Worm (Caenorhabditis elegans): Measurements from ENCODE around the gene acl-13.

Gene acl-13

DNA sequence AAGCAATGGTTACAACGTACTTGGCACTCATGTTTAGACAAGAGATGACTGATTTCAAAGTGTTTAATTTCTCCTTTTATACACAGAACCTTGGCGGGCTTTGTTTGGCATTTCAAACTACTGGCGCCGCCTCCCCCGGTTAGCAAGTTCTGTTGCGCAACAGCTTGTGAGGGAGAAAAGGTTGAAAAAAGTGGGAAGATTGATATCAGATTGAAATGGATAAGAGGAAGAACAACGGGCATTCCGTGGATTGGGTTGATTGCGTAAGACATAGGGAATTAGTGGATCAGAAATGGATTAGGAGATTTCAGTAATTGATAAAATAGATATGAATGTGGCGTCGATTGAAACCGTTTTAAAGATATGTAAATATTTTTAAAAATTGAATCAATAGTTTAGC is 18.2 kb downstream of the acl-13 start, which contains the start of gene col-130:
Gene col-130, minus strand, starts transcription at position 50 of the 400 bp plus-strand sequence.
- TF ChIP-seq pes-1 (GFP tag; IDR thresholded peaks at IDR 0.05) (no peak), F13C5.2 (tag; optimal IDR thresholded peaks at IDR 0.05) (no peak), tra-4 (tag; optimal IDR thresholded peaks at IDR 0.05) (no peak), tbx-37 (GFP tag; conservative IDR thresholded peaks at IDR 0.05) (no peak), hmg-4 (GFP tag; optimal IDR thresholded peaks at IDR 0.05) (no peak)

DNA sequence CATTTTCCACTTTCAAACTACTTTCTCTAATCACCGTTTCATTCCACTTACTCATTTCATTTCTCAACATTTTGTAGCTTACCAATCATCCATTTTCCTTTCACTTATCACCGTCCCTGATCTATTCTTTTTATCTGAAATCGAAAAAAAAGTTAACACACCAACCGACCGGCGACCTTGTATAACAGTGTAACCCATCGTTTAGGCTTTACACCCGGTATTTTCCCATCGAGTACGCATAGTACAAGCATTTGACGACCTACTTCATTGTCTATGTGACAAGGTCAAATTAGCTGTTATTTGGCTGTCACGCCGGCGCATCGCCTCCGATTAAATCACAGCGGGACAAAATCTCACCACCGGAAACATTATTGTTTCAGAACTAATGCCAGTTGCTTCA is 19.2 kb downstream of the acl-13 start:
- TF ChIP-seq hnd-1 (tag; optimal IDR thresholded peaks at IDR 0.05) (no peak), pes-1 (GFP tag; IDR thresholded peaks at IDR 0.05) (no peak), tra-4 (tag; optimal IDR thresholded peaks at IDR 0.05) (no peak), scrt-1 (GFP tag; IDR thresholded peaks at IDR 0.05) (no peak), aly-1 (tag; optimal IDR thresholded peaks at IDR 0.05) (no peak), F13C5.2 (tag; optimal IDR thresholded peaks at IDR 0.05) (no peak), B0310.2 (tag; optimal IDR thresholded peaks at IDR 0.05) (no peak), flt-1 (GFP tag; IDR thresholded peaks at IDR 0.05) (no peak), ceh-13 (GFP tag; optimal IDR thresholded peaks at IDR 0.05) (no peak), hmbx-1 (tag; optimal IDR thresholded peaks at IDR 0.05) (no peak), sea-1 (GFP tag; conservative IDR thresholded peaks at IDR 0.05) (no peak), ets-7 (tag; optimal IDR thresholded peaks at IDR 0.05) (no peak), ama-1 (optimal IDR thresholded peaks at IDR 0.05) (no peak), hmg-4 (GFP tag; optimal IDR thresholded peaks at IDR 0.05) (no peak), tbx-11 (GFP tag; IDR thresholded peaks at IDR 0.05) (no peak), ceh-36 (tag; optimal IDR thresholded peaks at IDR 0.05) (no peak), tbx-37 (GFP tag; conservative IDR thresholded peaks at IDR 0.05) (no peak)

DNA sequence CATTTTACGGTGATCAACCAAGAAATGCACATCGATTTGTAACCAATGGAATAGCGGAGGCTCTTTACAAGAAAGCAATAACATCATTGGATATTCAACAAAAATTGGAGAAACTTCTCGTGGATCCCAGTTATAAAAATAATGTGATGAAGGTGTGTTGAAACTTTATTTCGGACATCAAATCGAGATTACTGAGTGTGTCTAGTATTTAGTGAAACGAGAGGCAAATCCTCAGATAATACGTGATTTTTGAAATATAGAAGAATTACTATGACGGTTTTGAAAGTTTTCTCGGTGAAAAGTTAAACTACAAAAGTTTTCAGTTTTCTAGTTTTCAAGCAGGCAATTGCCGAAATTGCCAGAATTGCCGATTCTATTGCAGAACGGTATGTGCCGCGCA is 21.5 kb downstream of the acl-13 start:
- TF ChIP-seq ceh-13 (GFP tag; optimal IDR thresholded peaks at IDR 0.05) (no peak), tra-4 (tag; optimal IDR thresholded peaks at IDR 0.05) (no peak), hmbx-1 (tag; optimal IDR thresholded peaks at IDR 0.05) (no peak), pes-1 (GFP tag; IDR thresholded peaks at IDR 0.05) (no peak), ets-7 (tag; optimal IDR thresholded peaks at IDR 0.05) (no peak), tbx-37 (GFP tag; conservative IDR thresholded peaks at IDR 0.05) (no peak), hmg-4 (GFP tag; optimal IDR thresholded peaks at IDR 0.05) (no peak), scrt-1 (GFP tag; IDR thresholded peaks at IDR 0.05) (no peak), sea-1 (GFP tag; conservative IDR thresholded peaks at IDR 0.05) (no peak), ama-1 (optimal IDR thresholded peaks at IDR 0.05) (no peak), ceh-36 (tag; optimal IDR thresholded peaks at IDR 0.05) (no peak), F13C5.2 (tag; optimal IDR thresholded peaks at IDR 0.05) (no peak), aly-1 (tag; optimal IDR thresholded peaks at IDR 0.05) (no peak), tbx-11 (GFP tag; IDR thresholded peaks at IDR 0.05) (no peak), B0310.2 (tag; optimal IDR thresholded peaks at IDR 0.05) (no peak), hnd-1 (tag; optimal IDR thresholded peaks at IDR 0.05) (no peak), flt-1 (GFP tag; IDR thresholded peaks at IDR 0.05) (no peak)

DNA sequence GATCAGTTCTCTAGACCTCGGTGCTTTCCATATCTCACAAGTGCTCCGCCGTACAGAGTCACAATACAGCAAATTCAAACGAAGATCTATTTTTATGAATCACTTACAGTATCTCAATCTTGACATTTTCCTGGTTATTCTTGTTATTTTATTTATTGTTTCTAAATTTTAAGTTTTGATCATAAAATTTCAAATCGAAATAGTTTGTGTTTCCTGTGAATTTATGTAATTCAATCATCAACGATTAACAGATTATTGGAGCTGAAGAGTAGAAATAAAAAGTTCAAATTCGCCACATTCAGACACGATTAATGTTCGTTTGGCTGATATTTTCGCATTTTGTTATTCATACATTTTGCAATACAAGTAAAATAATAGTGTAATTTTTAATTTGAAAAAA is 22.1 kb downstream of the acl-13 start, which contains the start of gene clec-184:
Gene clec-184, plus strand, starts transcription at position 301 of the 400 bp plus-strand sequence.
- TF ChIP-seq pes-1 (GFP tag; IDR thresholded peaks at IDR 0.05) (no peak), F13C5.2 (tag; optimal IDR thresholded peaks at IDR 0.05) (no peak), tra-4 (tag; optimal IDR thresholded peaks at IDR 0.05) (no peak), scrt-1 (GFP tag; IDR thresholded peaks at IDR 0.05) (no peak), hmbx-1 (tag; optimal IDR thresholded peaks at IDR 0.05) (no peak), tbx-37 (GFP tag; conservative IDR thresholded peaks at IDR 0.05) (no peak), ceh-13 (GFP tag; optimal IDR thresholded peaks at IDR 0.05) (no peak), hmg-4 (GFP tag; optimal IDR thresholded peaks at IDR 0.05) (no peak), hnd-1 (tag; optimal IDR thresholded peaks at IDR 0.05) (no peak), ets-7 (tag; optimal IDR thresholded peaks at IDR 0.05) (no peak), aly-1 (tag; optimal IDR thresholded peaks at IDR 0.05) (no peak), B0310.2 (tag; optimal IDR thresholded peaks at IDR 0.05) (no peak), flt-1 (GFP tag; IDR thresholded peaks at IDR 0.05) (no peak)

DNA sequence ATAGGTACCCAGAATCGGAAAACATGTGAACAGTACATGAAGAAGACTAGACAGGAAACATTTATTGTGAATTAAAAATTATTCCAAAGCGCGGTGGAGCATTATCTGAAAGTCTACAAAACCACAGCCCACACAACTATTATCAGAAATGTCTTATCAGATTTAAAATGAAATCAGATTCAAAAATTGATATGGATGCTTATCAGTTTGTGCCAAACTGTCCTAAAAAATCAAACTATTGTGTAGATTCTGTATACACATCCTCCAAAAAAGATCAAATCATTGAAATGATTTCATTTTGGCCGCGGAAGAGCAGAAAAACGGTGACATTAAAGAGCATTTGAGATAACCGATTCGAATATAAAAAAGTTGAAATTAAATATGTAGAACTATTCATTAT is 25.2 kb downstream of the acl-13 start, which contains the start of gene irg-4:
Gene irg-4, plus strand, starts transcription at position 392 of the 400 bp plus-strand sequence.
- no peak for TF ChIP-seq B0310.2 (tag; optimal IDR thresholded peaks at IDR 0.05)
- no peak for TF ChIP-seq tbx-37 (GFP tag; conservative IDR thresholded peaks at IDR 0.05)
- TF ChIP-seq tra-4 (tag; optimal IDR thresholded peaks at IDR 0.05), result no peak
- no peak for TF ChIP-seq ceh-13 (GFP tag; optimal IDR thresholded peaks at IDR 0.05)
- no peak for TF ChIP-seq F13C5.2 (tag; optimal IDR thresholded peaks at IDR 0.05)
- TF ChIP-seq ceh-36 (tag; optimal IDR thresholded peaks at IDR 0.05), result no peak
- no peak for TF ChIP-seq ama-1 (optimal IDR thresholded peaks at IDR 0.05)
- TF ChIP-seq scrt-1 (GFP tag; IDR thresholded peaks at IDR 0.05), result no peak
- TF ChIP-seq sea-1 (GFP tag; conservative IDR thresholded peaks at IDR 0.05), result no peak
- TF ChIP-seq hmbx-1 (tag; optimal IDR thresholded peaks at IDR 0.05), result no peak
- no peak for TF ChIP-seq hmg-4 (GFP tag; optimal IDR thresholded peaks at IDR 0.05)
- no peak for TF ChIP-seq aly-1 (tag; optimal IDR thresholded peaks at IDR 0.05)
- no peak for TF ChIP-seq tbx-11 (GFP tag; IDR thresholded peaks at IDR 0.05)

DNA sequence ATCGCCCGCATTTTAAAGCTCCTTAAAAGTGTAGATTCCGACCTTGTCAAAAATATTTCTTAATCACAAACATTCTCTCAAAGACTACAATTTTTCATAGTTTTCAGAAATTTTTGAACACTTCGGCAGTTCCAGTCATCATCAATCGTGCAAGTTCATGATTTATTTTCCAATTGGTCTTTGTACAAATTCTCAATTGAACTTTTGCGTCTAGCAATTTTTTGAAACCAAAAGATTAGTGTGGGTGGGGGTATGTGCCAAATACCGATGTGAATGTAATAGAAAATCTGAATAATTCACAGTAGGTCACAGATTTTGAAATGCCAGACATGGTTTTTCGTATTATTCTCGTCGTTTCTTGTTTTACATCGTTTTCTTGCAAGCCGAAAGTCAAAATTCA is 28.1 kb downstream of the acl-13 start, which contains the start of gene clec-185:
Gene clec-185, plus strand, starts transcription at position 301 of the 400 bp plus-strand sequence.
- TF ChIP-seq tra-4 (tag; optimal IDR thresholded peaks at IDR 0.05) (no peak), hnd-1 (tag; optimal IDR thresholded peaks at IDR 0.05) (no peak), tbx-37 (GFP tag; conservative IDR thresholded peaks at IDR 0.05) (no peak), B0310.2 (tag; optimal IDR thresholded peaks at IDR 0.05) (no peak), flt-1 (GFP tag; IDR thresholded peaks at IDR 0.05) (no peak), ceh-13 (GFP tag; optimal IDR thresholded peaks at IDR 0.05) (no peak), ceh-36 (tag; optimal IDR thresholded peaks at IDR 0.05) (no peak), scrt-1 (GFP tag; IDR thresholded peaks at IDR 0.05) (no peak)

DNA sequence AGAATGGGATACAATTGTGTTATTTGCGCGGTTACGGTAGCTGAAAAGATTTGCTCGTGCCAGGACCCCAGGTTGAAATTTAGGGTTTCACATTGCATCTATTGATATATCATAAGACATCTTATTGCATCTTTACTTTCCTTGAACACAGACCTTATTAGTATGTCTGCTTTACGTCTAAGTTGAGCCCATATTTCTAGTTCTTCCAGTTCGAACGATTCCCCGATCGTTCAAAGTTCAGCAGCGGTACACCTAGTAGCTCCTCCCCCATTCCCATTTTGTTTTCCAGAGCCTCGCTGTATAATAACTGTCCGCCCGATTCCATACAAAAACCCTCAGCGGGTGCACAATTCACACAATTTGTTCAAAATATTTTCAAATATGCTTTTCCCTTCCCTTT is 31.4 kb downstream of the acl-13 start, which contains the start of gene C25G4.17:
Gene C25G4.17, plus strand, starts transcription at position 301 of the 400 bp plus-strand sequence.
- TF ChIP-seq B0310.2 (tag; optimal IDR thresholded peaks at IDR 0.05), result no peak
- TF ChIP-seq ama-1 (optimal IDR thresholded peaks at IDR 0.05), result no peak
- TF ChIP-seq hnd-1 (tag; optimal IDR thresholded peaks at IDR 0.05), result no peak
- no peak for TF ChIP-seq tbx-37 (GFP tag; conservative IDR thresholded peaks at IDR 0.05)
- no peak for TF ChIP-seq tbx-11 (GFP tag; IDR thresholded peaks at IDR 0.05)
- no peak for TF ChIP-seq flt-1 (GFP tag; IDR thresholded peaks at IDR 0.05)
- no peak for TF ChIP-seq hmbx-1 (tag; optimal IDR thresholded peaks at IDR 0.05)
- no peak for TF ChIP-seq tra-4 (tag; optimal IDR thresholded peaks at IDR 0.05)
- no peak for TF ChIP-seq scrt-1 (GFP tag; IDR thresholded peaks at IDR 0.05)
- TF ChIP-seq ets-7 (tag; optimal IDR thresholded peaks at IDR 0.05), result no peak
